Worm (Caenorhabditis elegans) whole organism, midembryonic: ENCODE data around the gene cpg-9.

Source experiments
- med-1 ChIP-seq: sonication (generic microtip); optimal IDR thresholded peaks from 2 replicates; lab custom pipeline; 2017; ENCODE audit warnings: missing genetic modification characterization, mild to moderate bottlenecking, missing compliant biosample characterization, antibody characterized with exemption, missing genetic modification reagents; ENCODE audit not compliant: insufficient read depth
- tab-1 ChIP-seq: fragments of 200-800 bp; sonication (Bioruptor generic); IDR thresholded peaks from 2 replicates; pipeline ENCODE4 v1.3.6; 2022; ENCODE audit warnings: missing genetic modification characterization, missing compliant biosample characterization

ce11 chrIV:3101208-3101607, 31.2 kb upstream of the cpg-9 start:
- no peak for TF ChIP-seq med-1 (GFP tag; lab: Kevin White, UChicago)
- no peak for TF ChIP-seq tab-1 (GFP tag; lab: Robert Waterston, UW)
